Worm (Caenorhabditis elegans): ENCODE data around the gene Y4C6B.1.

DNA sequence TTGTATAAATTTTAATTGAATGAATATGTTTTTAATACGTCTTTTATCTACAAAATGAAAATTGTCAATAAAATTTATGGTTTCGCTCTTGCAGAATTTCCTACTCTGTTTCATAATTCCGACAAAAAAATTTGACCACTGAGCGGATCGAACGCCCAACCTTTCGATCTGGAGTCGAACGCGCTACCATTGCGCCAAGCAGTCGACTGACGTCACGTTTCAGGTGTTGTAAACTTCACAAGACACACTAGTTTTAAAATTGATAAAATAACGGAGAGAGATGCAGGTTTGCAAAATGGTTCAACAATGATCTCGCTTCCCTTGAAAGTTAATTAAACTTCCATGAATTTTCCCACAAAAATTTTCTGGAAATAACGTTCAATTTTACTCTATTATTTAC, 10.1 kb upstream of the Y4C6B.1 start:
- no peak for TF ChIP-seq elt-3 (tag; optimal IDR thresholded peaks at IDR 0.05)
- no peak for TF ChIP-seq ceh-16 (tag; optimal IDR thresholded peaks at IDR 0.05)
- no peak for TF ChIP-seq dmd-4 (tag; optimal IDR thresholded peaks at IDR 0.05)
- no peak for TF ChIP-seq mdl-1 (tag; optimal IDR thresholded peaks at IDR 0.05)
- no peak for TF ChIP-seq lin-39 (tag; optimal IDR thresholded peaks at IDR 0.05)
- no peak for TF ChIP-seq blmp-1 (tag; optimal IDR thresholded peaks at IDR 0.05; ENCODE audit: insufficient read depth)

All from whole organism, L2 larva.